Fruit fly (Drosophila melanogaster): ENCODE data around the gene CG10405.

DNA sequence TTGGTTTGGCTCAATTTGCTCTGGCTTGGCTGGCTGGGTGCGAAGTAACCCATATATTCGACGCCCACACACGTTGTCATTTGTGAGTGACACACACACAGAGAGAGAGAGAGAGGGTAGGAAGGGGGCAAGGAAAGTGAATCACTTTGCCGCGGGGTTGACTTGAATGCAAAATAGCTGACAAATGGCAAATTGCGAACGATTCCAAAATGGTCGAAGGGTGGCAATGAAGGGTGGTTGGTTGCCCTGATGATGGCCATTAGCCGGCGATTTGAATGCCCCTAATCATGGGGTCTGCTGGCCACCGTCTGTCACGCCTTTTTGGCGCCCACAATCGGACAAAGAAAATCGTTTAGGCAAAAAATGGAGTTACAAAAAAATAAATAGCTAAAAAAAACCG is 43.6 kb upstream of the CG10405 start:
- TF ChIP-seq CG11617 (GFP tag; optimal IDR thresholded peaks at IDR 0.05), result no peak
- no peak for TF ChIP-seq Crg-1 (GFP tag; optimal IDR thresholded peaks at IDR 0.05)

All from whole organism, adult.